Worm (Caenorhabditis elegans) whole organism, L4 larva: ENCODE results near the gene R11G1.11.

Experiments used
- D1046.2 ChIP-seq: fragments of 200-800 bp; sonication (Bioruptor generic); IDR thresholded peaks from 2 replicates; pipeline ENCODE4 v1.3.6; 2022; ENCODE audit warnings: missing genetic modification characterization, missing compliant biosample characterization
- F44E2.7 ChIP-seq: fragments of 200-800 bp; sonication (Bioruptor generic); IDR thresholded peaks from 2 replicates; pipeline ENCODE4 v2.1.2; 2022; ENCODE audit warnings: missing genetic modification characterization, missing compliant biosample characterization
- T20F7.1 ChIP-seq: fragments of 200-800 bp; sonication (Bioruptor generic); optimal IDR thresholded peaks from 2 replicates; lab custom pipeline; 2018; ENCODE audit warnings: mild to moderate bottlenecking, missing genetic modification characterization, missing compliant biosample characterization
- Y48G9A.11 ChIP-seq: fragments of 200-800 bp; sonication (Bioruptor generic); IDR thresholded peaks from 2 replicates; pipeline ENCODE4 v1.3.6; 2022; ENCODE audit warnings: missing genetic modification reagents, missing genetic modification characterization, missing compliant biosample characterization
- aha-1 ChIP-seq: fragments of 150-350 bp; peaks from one replicate; lab custom pipeline; 2014; ENCODE audit warnings: missing biosample characterization, missing genetic modification characterization
- ama-1 ChIP-seq: fragments of 150-350 bp; optimal IDR thresholded peaks from 2 replicates; lab custom pipeline; 2014; ENCODE audit warnings: inconsistent platforms, mixed read lengths
- arid-1 ChIP-seq: fragments of 200-800 bp; sonication (Bioruptor generic); conservative IDR thresholded peaks from 2 replicates; pipeline ENCODE4 v1.3.6; 2022; ENCODE audit warnings: missing genetic modification reagents, missing genetic modification characterization, missing compliant biosample characterization
- ceh-20 ChIP-seq: fragments of 200-800 bp; sonication (Bioruptor generic); IDR thresholded peaks from 2 replicates; pipeline ENCODE4 v1.3.6; 2022; ENCODE audit warnings: missing genetic modification reagents, missing genetic modification characterization, missing compliant biosample characterization
- ceh-82 ChIP-seq: sonication (generic microtip); optimal IDR thresholded peaks from 2 replicates; lab custom pipeline; 2017; ENCODE audit warnings: missing biosample characterization, missing genetic modification characterization
- ces-1 ChIP-seq: fragments of 150-350 bp; sonication (generic microtip); optimal IDR thresholded peaks from 4 replicates; lab custom pipeline; 2014; ENCODE audit warnings: missing biosample characterization, missing genetic modification reagents, missing genetic modification characterization
- cey-2 ChIP-seq: sonication (generic microtip); optimal IDR thresholded peaks from 3 replicates; lab custom pipeline; 2017; ENCODE audit warnings: missing genetic modification characterization, mild to moderate bottlenecking, missing compliant biosample characterization, antibody characterized with exemption, borderline replicate concordance; ENCODE audit not compliant: insufficient read depth
- ctbp-1 ChIP-seq: fragments of 200-800 bp; sonication (Bioruptor generic); IDR thresholded peaks from 2 replicates; pipeline ENCODE4 v1.3.6; 2022; ENCODE audit warnings: missing genetic modification reagents, missing genetic modification characterization, missing compliant biosample characterization
- daf-12 ChIP-seq: fragments of 150-350 bp; optimal IDR thresholded peaks from 2 replicates; lab custom pipeline; 2014; ENCODE audit warnings: missing biosample characterization, missing genetic modification reagents, missing genetic modification characterization
- daf-16 ChIP-seq, 3 experiments: sonication (generic microtip); optimal IDR thresholded peaks; 2 replicates each; lab custom pipeline; 2016 to 2017; ENCODE audit warnings: missing genetic modification characterization in 3 of 3, missing genetic modification reagents in 3 of 3, mild to moderate bottlenecking in 2 of 3, missing compliant biosample characterization in 2 of 3, missing biosample characterization in 1 of 3, moderate library complexity in 1 of 3
- dmd-6 ChIP-seq: fragments of 200-800 bp; sonication (Bioruptor generic); IDR thresholded peaks from 2 replicates; pipeline ENCODE4 v1.3.6; 2022; ENCODE audit warnings: missing genetic modification reagents, missing genetic modification characterization, missing compliant biosample characterization
- dpl-1 ChIP-seq: fragments of 150-350 bp; optimal IDR thresholded peaks from 2 replicates; lab custom pipeline; 2014; ENCODE audit warnings: missing biosample characterization, missing genetic modification reagents, missing genetic modification characterization
- duxl-1 ChIP-seq: sonication (generic microtip); optimal IDR thresholded peaks from 2 replicates; lab custom pipeline; 2016; ENCODE audit warnings: mild to moderate bottlenecking, missing genetic modification characterization, moderate library complexity, missing compliant biosample characterization; ENCODE audit not compliant: poor library complexity
- egl-27 ChIP-seq: sonication (generic microtip); optimal IDR thresholded peaks from 3 replicates; lab custom pipeline; 2017; ENCODE audit warnings: missing biosample characterization, missing genetic modification reagents, missing genetic modification characterization
- egl-43 ChIP-seq: fragments of 200-800 bp; sonication (Bioruptor generic); IDR thresholded peaks from 2 replicates; pipeline ENCODE4 v1.3.6; 2022; ENCODE audit warnings: missing genetic modification reagents, missing genetic modification characterization, missing compliant biosample characterization
- hif-1 ChIP-seq, 2 experiments: sonication (generic microtip); optimal IDR thresholded peaks; 2 replicates each; lab custom pipeline; 2016 to 2017; ENCODE audit warnings: missing compliant biosample characterization in 2 of 2, missing genetic modification characterization in 2 of 2, missing genetic modification reagents in 2 of 2, missing genotype in 2 of 2, mild to moderate bottlenecking in 1 of 2
- hlh-11 ChIP-seq: fragments of 200-800 bp; sonication (Bioruptor generic); optimal IDR thresholded peaks from 2 replicates; lab custom pipeline; 2018; ENCODE audit warnings: mild to moderate bottlenecking, missing genetic modification characterization, missing compliant biosample characterization
- hlh-30 ChIP-seq: sonication (generic microtip); optimal IDR thresholded peaks from 2 replicates; lab custom pipeline; 2017; ENCODE audit warnings: antibody characterized with exemption, mild to moderate bottlenecking, missing genetic modification characterization, missing compliant biosample characterization; ENCODE audit not compliant: insufficient read depth
- lin-1 ChIP-seq: fragments of 200-800 bp; sonication (Bioruptor generic); IDR thresholded peaks from 2 replicates; pipeline ENCODE4 v1.3.6; 2022; ENCODE audit warnings: missing genetic modification reagents, missing genetic modification characterization, missing compliant biosample characterization
- lin-15B ChIP-seq: fragments of 150-350 bp; sonication (generic microtip); optimal IDR thresholded peaks from 3 replicates; lab custom pipeline; 2014; ENCODE audit warnings: missing biosample characterization, missing genetic modification characterization
- lin-29 ChIP-seq: fragments of 200-800 bp; sonication (Bioruptor generic); IDR thresholded peaks from 2 replicates; pipeline ENCODE4 v1.3.6; 2022; ENCODE audit warnings: missing genetic modification reagents, missing genetic modification characterization, missing compliant biosample characterization
- lir-3 ChIP-seq: sonication (generic microtip); optimal IDR thresholded peaks from 2 replicates; lab custom pipeline; 2016; ENCODE audit warnings: mild to moderate bottlenecking, missing genetic modification characterization, missing compliant biosample characterization
- madf-5 ChIP-seq, 2 experiments: fragments of 200-800 bp; sonication (Bioruptor generic); IDR thresholded peaks; 2 replicates each; pipeline ENCODE4 v1.3.6; 2022; ENCODE audit warnings: missing compliant biosample characterization in 2 of 2, missing genetic modification characterization in 2 of 2
- mes-2 ChIP-seq: sonication (generic microtip); optimal IDR thresholded peaks from 2 replicates; lab custom pipeline; 2016; ENCODE audit warnings: missing genotype, mild to moderate bottlenecking, missing genetic modification characterization, missing compliant biosample characterization; ENCODE audit not compliant: poor library complexity, severe bottlenecking
- mxl-2 ChIP-seq: fragments of 200-800 bp; sonication (Bioruptor generic); conservative IDR thresholded peaks from 2 replicates; pipeline ENCODE4 v1.3.6; 2022; ENCODE audit warnings: missing genetic modification reagents, missing genetic modification characterization, missing compliant biosample characterization
- mxl-3 ChIP-seq: fragments of 200-800 bp; sonication (Bioruptor generic); optimal IDR thresholded peaks from 2 replicates; lab custom pipeline; 2018; ENCODE audit warnings: mild to moderate bottlenecking, missing genetic modification characterization, missing compliant biosample characterization
- nhr-237 ChIP-seq: sonication (generic microtip); optimal IDR thresholded peaks from 2 replicates; lab custom pipeline; 2017; ENCODE audit warnings: missing biosample characterization, missing genetic modification characterization
- nhr-77 ChIP-seq: fragments of 150-350 bp; optimal IDR thresholded peaks from 2 replicates; lab custom pipeline; 2014; ENCODE audit warnings: missing biosample characterization, missing genetic modification characterization
- rbr-2 ChIP-seq: sonication (generic microtip); optimal IDR thresholded peaks from 2 replicates; lab custom pipeline; 2016; ENCODE audit warnings: missing genotype, missing genetic modification characterization, missing compliant biosample characterization
- sdz-12 ChIP-seq: fragments of 200-800 bp; sonication (Bioruptor generic); optimal IDR thresholded peaks from 2 replicates; lab custom pipeline; 2018; ENCODE audit warnings: mild to moderate bottlenecking, missing genetic modification characterization, missing compliant biosample characterization
- snpc-4 ChIP-seq: fragments of 150-350 bp; optimal IDR thresholded peaks from 2 replicates; lab custom pipeline; 2014; ENCODE audit warnings: missing biosample characterization, missing genetic modification characterization
- unc-39 ChIP-seq: sonication (generic microtip); optimal IDR thresholded peaks from 2 replicates; lab custom pipeline; 2017; ENCODE audit warnings: missing biosample characterization, missing genetic modification characterization
- unc-62 ChIP-seq, 3 experiments: fragments of 150-350 bp in 1 of 3; sonication (generic microtip); optimal IDR thresholded peaks in 2 of 3; peaks in 1 of 3; 1 replicate in 1 of 3; 2 replicates in 2 of 3; lab custom pipeline; 2014 to 2017; ENCODE audit warnings: missing biosample characterization in 3 of 3, missing genetic modification characterization in 3 of 3, missing genetic modification reagents in 3 of 3, missing genotype in 1 of 3
- zag-1 ChIP-seq: fragments of 150-350 bp; optimal IDR thresholded peaks from 2 replicates; lab custom pipeline; 2014; ENCODE audit warnings: missing biosample characterization, missing genetic modification characterization
- zfp-3 ChIP-seq: fragments of 200-800 bp; sonication (Bioruptor generic); conservative IDR thresholded peaks from 2 replicates; pipeline ENCODE4 v1.3.6; 2022; ENCODE audit warnings: missing genetic modification reagents, missing genetic modification characterization, missing compliant biosample characterization
- zip-11 ChIP-seq: fragments of 200-800 bp; sonication (Bioruptor generic); IDR thresholded peaks from 2 replicates; pipeline ENCODE4 v1.3.6; 2022; ENCODE audit warnings: missing genetic modification characterization, missing compliant biosample characterization
- ztf-7 ChIP-seq: fragments of 150-350 bp; optimal IDR thresholded peaks from 2 replicates; lab custom pipeline; 2014; ENCODE audit warnings: missing biosample characterization, missing genetic modification characterization

Gene R11G1.11

DNA sequence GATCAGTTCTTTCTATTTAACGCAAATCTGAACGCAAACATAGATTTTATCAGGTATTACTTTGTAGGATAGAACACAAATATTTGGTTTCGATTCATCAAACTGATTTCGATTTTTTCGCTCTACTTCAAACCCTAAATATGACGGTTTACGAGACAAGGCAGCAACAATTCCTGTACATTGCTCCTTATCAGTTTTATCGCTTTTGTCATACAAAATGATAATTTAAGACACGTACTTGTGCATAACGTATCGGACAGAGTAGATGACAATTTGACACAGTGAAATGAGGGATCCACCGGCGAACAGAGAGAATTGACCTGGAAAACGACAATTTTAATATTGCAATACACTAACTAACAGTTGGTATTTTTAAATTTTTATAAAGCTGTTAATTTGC is 41.1 kb upstream of the R11G1.11 start (continued):
- TF ChIP-seq nhr-77 (tag; lab: Kevin White, UChicago), result peak; percentile 24
- peak; percentile 83 for TF ChIP-seq dmd-6 (GFP tag; lab: Robert Waterston, UW)

DNA sequence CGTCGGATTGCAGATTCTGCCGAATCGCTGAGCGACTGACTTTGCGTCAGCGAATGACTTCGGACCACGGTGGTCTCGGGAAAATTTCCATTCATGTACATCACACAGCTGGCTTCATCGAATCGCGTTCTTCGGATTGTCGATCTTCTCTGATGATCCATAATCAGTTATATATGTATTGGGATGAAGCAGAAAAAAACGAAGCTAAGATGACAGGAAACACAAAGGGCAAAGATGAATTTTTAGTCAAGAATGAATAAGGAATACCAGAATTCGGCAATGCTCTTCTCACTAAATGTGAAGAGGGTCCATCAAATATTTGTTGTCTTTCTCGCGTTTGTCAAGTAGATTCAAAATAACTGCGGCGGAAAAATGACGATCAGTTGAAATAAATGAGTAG is 37.5 kb upstream of the R11G1.11 start, which contains the start of gene del-9:
Gene del-9 (minus strand): TSS at position 101 of the 400 bp plus-strand sequence.
- TF ChIP-seq zip-11, result no peak
- no peak for TF ChIP-seq duxl-1 (tag; lab: Kevin White, UChicago)
- TF ChIP-seq mes-2, result no peak
- no peak for TF ChIP-seq lin-1 (GFP tag; lab: Robert Waterston, UW)
- TF ChIP-seq cey-2, result no peak
- no peak for TF ChIP-seq nhr-77 (tag; lab: Kevin White, UChicago)
- TF ChIP-seq egl-43 (GFP tag; lab: Robert Waterston, UW), result no peak
- no peak for TF ChIP-seq ceh-82 (tag; lab: Kevin White, UChicago)
- no peak for TF ChIP-seq sdz-12 (GFP tag; lab: Kevin White, UChicago)
- no peak for TF ChIP-seq zag-1 (tag; lab: Kevin White, UChicago)
- TF ChIP-seq dpl-1 (GFP tag; lab: Kevin White, UChicago), result no peak
- TF ChIP-seq daf-16 (GFP tag; optimal IDR thresholded peaks at IDR 0.05; lab: Kevin White, UChicago), result no peak
- no peak for TF ChIP-seq daf-16 (tag; optimal IDR thresholded peaks at IDR 0.05; lab: Kevin White, UChicago)
- TF ChIP-seq ztf-7 (tag; lab: Kevin White, UChicago), result no peak
- no peak for TF ChIP-seq nhr-237
- TF ChIP-seq Y48G9A.11 (GFP tag; lab: Robert Waterston, UW), result no peak
- TF ChIP-seq T20F7.1, result no peak
- no peak for TF ChIP-seq lin-15B (tag; lab: Kevin White, UChicago)

DNA sequence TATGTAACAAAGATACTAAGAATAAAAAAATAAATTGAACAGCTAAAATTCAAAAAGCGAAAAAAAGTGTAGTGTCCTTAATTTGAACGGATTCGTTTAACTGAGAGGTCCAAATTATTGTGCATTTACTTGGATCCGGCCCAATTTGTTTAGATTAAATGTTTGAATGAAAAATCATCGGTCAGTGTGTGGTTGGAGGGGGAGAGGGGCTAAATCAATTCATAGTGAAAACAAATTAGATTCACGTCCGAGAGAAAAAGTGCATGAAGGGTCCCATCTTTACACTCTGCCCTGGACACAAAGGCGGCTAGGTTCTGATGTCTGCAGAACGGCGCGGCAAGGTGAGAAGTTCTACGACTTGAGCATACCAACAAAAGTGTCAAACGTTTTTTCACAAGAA is 35.9 kb upstream of the R11G1.11 start:
- TF ChIP-seq egl-27 (tag; lab: Kevin White, UChicago) (no peak), sdz-12 (GFP tag; lab: Kevin White, UChicago) (no peak), ceh-20 (GFP tag; lab: Robert Waterston, UW) (no peak), hlh-11 (tag; lab: Kevin White, UChicago) (no peak), rbr-2 (tag; lab: Kevin White, UChicago) (no peak), mxl-2 (GFP tag; lab: Robert Waterston, UW) (no peak), unc-39 (tag; lab: Kevin White, UChicago) (no peak), snpc-4 (tag; lab: Kevin White, UChicago) (no peak), lir-3 (no peak), lin-15B (tag; lab: Kevin White, UChicago) (no peak), ama-1 (lab: Kevin White, UChicago) (no peak), hlh-30 (tag; lab: Kevin White, UChicago) (no peak), lin-29 (GFP tag; lab: Robert Waterston, UW) (no peak), D1046.2 (GFP tag; lab: Robert Waterston, UW) (no peak), mxl-3 (GFP tag; lab: Kevin White, UChicago) (no peak), daf-12 (tag; lab: Kevin White, UChicago) (no peak), hif-1 (tag; optimal IDR thresholded peaks at IDR 0.05; lab: Kevin White, UChicago) (no peak), arid-1 (GFP tag; lab: Robert Waterston, UW) (no peak), zfp-3 (no peak), ctbp-1 (GFP tag; lab: Robert Waterston, UW) (no peak)

DNA sequence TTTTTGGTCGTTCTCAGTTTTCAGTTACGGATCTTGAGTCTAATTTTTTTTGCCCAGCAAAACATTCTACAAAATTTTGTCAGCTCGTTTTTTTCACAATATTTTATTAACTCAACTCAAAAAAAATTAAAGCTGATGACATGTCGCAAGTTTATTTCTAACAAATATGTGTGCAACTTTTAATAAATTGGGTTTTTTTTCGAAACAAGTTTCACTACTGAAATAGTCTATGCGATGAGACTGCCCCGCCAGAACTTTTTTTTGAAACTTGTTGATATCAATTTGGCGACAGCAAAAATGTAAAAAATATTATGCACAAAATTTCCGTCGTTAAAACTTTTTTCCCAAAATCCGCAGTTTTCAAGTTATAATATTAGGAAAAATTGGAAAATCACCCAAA is 31.6 kb upstream of the R11G1.11 start, which contains the start of gene C18B2.2:
Gene C18B2.2 (plus strand): TSS at position 301 of the 400 bp plus-strand sequence.
- no peak for TF ChIP-seq F44E2.7 (GFP tag; lab: Robert Waterston, UW)
- no peak for TF ChIP-seq ces-1 (GFP tag; lab: Kevin White, UChicago)
- no peak for TF ChIP-seq unc-62 (GFP tag; optimal IDR thresholded peaks at IDR 0.05 in 1 of 2; lab: Kevin White, UChicago)
- no peak for TF ChIP-seq unc-62 (tag; optimal IDR thresholded peaks at IDR 0.05; lab: Kevin White, UChicago)
- TF ChIP-seq aha-1 (tag; lab: Kevin White, UChicago), result peak; percentile 61
- TF ChIP-seq nhr-237, result no peak
- TF ChIP-seq hif-1 (tag; optimal IDR thresholded peaks at IDR 0.05; lab: Kevin White, UChicago), result no peak
- no peak for TF ChIP-seq zfp-3
- no peak for TF ChIP-seq madf-5 (GFP tag; IDR thresholded peaks at IDR 0.05; lab: Robert Waterston, UW)
